Fruit fly (Drosophila melanogaster) whole organism, embryonic: ENCODE data around the gene CG2059.

Experiments used
- B-H2 ChIP-seq: fragments of 200-800 bp; sonication (Bioruptor generic); optimal IDR thresholded peaks from 2 replicates; lab custom pipeline; 2018; ENCODE audit warnings: missing biosample characterization, mild to moderate bottlenecking, missing genetic modification characterization
- Bdp1 ChIP-seq: fragments of 200-800 bp; sonication (Bioruptor generic); optimal IDR thresholded peaks from 3 replicates; lab custom pipeline; 2016; ENCODE audit warnings: missing biosample characterization, missing genetic modification characterization
- CG10147 ChIP-seq: fragments of 200-800 bp; sonication (Bioruptor generic); optimal IDR thresholded peaks from 2 replicates; lab custom pipeline; 2019; ENCODE audit warnings: missing biosample characterization, mild to moderate bottlenecking, missing genetic modification characterization, moderate library complexity
- CG12236 ChIP-seq: fragments of 200-800 bp; sonication (Bioruptor generic); optimal IDR thresholded peaks from 2 replicates; lab custom pipeline; 2016; ENCODE audit warnings: missing biosample characterization, missing genetic modification characterization
- CG12391 ChIP-seq: fragments of 200-800 bp; sonication (Bioruptor generic); optimal IDR thresholded peaks from 3 replicates; lab custom pipeline; 2018; ENCODE audit warnings: missing biosample characterization, mild to moderate bottlenecking, missing genetic modification characterization, moderate library complexity
- CG12769 ChIP-seq: fragments of 200-800 bp; sonication (Bioruptor generic); optimal IDR thresholded peaks from 2 replicates; lab custom pipeline; 2019; ENCODE audit warnings: missing biosample characterization, mild to moderate bottlenecking, missing genetic modification characterization, moderate library complexity
- CG14441 ChIP-seq: fragments of 200-800 bp; sonication (Bioruptor generic); IDR thresholded peaks from 2 replicates; pipeline ENCODE4 v1.3.6; 2022; ENCODE audit warnings: missing biosample characterization, missing genetic modification characterization
- CG15269 ChIP-seq: fragments of 200-800 bp; sonication (Bioruptor generic); optimal IDR thresholded peaks from 2 replicates; lab custom pipeline; 2018; ENCODE audit warnings: missing biosample characterization, mild to moderate bottlenecking, missing genetic modification characterization, moderate library complexity
- CG1602 ChIP-seq: fragments of 200-800 bp; sonication (Bioruptor generic); optimal IDR thresholded peaks from 3 replicates; lab custom pipeline; 2016; ENCODE audit warnings: missing biosample characterization, missing genetic modification characterization
- CG1603 ChIP-seq: fragments of 200-800 bp; sonication (Bioruptor generic); optimal IDR thresholded peaks from 2 replicates; lab custom pipeline; 2019; ENCODE audit warnings: missing biosample characterization, mild to moderate bottlenecking, missing genetic modification characterization, moderate library complexity
- CG17829 ChIP-seq: fragments of 200-800 bp; optimal IDR thresholded peaks from 2 replicates; lab custom pipeline; 2019; ENCODE audit warnings: missing biosample characterization, mild to moderate bottlenecking, missing genetic modification characterization, moderate library complexity
- CG1792 ChIP-seq: fragments of 200-800 bp; sonication (Bioruptor generic); optimal IDR thresholded peaks from 2 replicates; lab custom pipeline; 2016; ENCODE audit warnings: missing biosample characterization, missing genetic modification characterization
- CG2889 ChIP-seq: fragments of 200-800 bp; sonication (Bioruptor generic); IDR thresholded peaks from 3 replicates; pipeline ENCODE4 v1.3.6; 2022; ENCODE audit warnings: missing biosample characterization, missing genetic modification characterization
- CG42726 ChIP-seq: fragments of 200-800 bp; sonication (Bioruptor generic); IDR thresholded peaks from 2 replicates; pipeline ENCODE4 v1.3.6; 2022; ENCODE audit warnings: missing biosample characterization, missing genetic modification characterization; ENCODE audit not compliant: partially characterized antibody
- CG4707 ChIP-seq: fragments of 200-800 bp; sonication (Bioruptor generic); optimal IDR thresholded peaks from 2 replicates; lab custom pipeline; 2018; ENCODE audit warnings: missing biosample characterization, mild to moderate bottlenecking, missing genetic modification characterization, moderate library complexity
- CG5245 ChIP-seq: fragments of 200-800 bp; sonication (Bioruptor generic); optimal IDR thresholded peaks from 3 replicates; lab custom pipeline; 2016; ENCODE audit warnings: missing biosample characterization, missing genetic modification characterization
- CG6683 ChIP-seq: fragments of 200-800 bp; sonication (Bioruptor generic); optimal IDR thresholded peaks from 2 replicates; lab custom pipeline; 2017; ENCODE audit warnings: missing biosample characterization, mild to moderate bottlenecking, missing genetic modification characterization, missing genetic modification reagents
- CG9609 ChIP-seq: fragments of 200-800 bp; sonication (Bioruptor generic); optimal IDR thresholded peaks from 3 replicates; lab custom pipeline; 2016; ENCODE audit warnings: missing biosample characterization, missing genetic modification characterization
- CG9797 ChIP-seq: fragments of 200-800 bp; sonication (Bioruptor generic); optimal IDR thresholded peaks from 3 replicates; lab custom pipeline; 2018; ENCODE audit warnings: missing biosample characterization, mild to moderate bottlenecking, missing genetic modification characterization
- Dip2 ChIP-seq: fragments of 200-800 bp; sonication (Bioruptor generic); IDR thresholded peaks from 2 replicates; pipeline ENCODE4 v1.3.6; 2022; ENCODE audit warnings: missing biosample characterization, missing genetic modification characterization
- Fer1 ChIP-seq: fragments of 200-800 bp; sonication (Bioruptor generic); optimal IDR thresholded peaks from 2 replicates; lab custom pipeline; 2017; ENCODE audit warnings: missing biosample characterization, mild to moderate bottlenecking, missing genetic modification characterization
- Fer3 ChIP-seq: fragments of 200-800 bp; sonication (Bioruptor generic); optimal IDR thresholded peaks from 2 replicates; lab custom pipeline; 2018; ENCODE audit warnings: missing biosample characterization, mild to moderate bottlenecking, missing genetic modification characterization, moderate library complexity
- GATAe ChIP-seq: fragments of 200-800 bp; sonication (Bioruptor generic); conservative IDR thresholded peaks from 2 replicates; pipeline ENCODE4 v1.3.6; 2022; ENCODE audit warnings: missing biosample characterization, missing genetic modification characterization
- H2.0 ChIP-seq: fragments of 200-800 bp; sonication (Bioruptor generic); IDR thresholded peaks from 2 replicates; pipeline ENCODE4 v1.3.6; 2022; ENCODE audit warnings: missing biosample characterization, missing genetic modification characterization
- Lpt ChIP-seq: fragments of >200 bp; optimal IDR thresholded peaks from 2 replicates; lab custom pipeline; 2018; ENCODE audit warnings: missing biosample characterization, missing genetic modification characterization
- Myb ChIP-seq: fragments of 200-800 bp; sonication (Bioruptor generic); optimal IDR thresholded peaks from 2 replicates; lab custom pipeline; 2016; ENCODE audit warnings: missing biosample characterization, missing genetic modification characterization
- NFAT ChIP-seq: fragments of 200-800 bp; sonication (Bioruptor generic); IDR thresholded peaks from 2 replicates; pipeline ENCODE4 v1.3.6; 2022; ENCODE audit warnings: missing biosample characterization, missing genetic modification characterization
- Ravus ChIP-seq: fragments of 200-800 bp; sonication (Bioruptor generic); IDR thresholded peaks from 2 replicates; pipeline ENCODE4 v1.3.6; 2022; ENCODE audit warnings: missing biosample characterization, missing genetic modification characterization
- Rfx ChIP-seq: fragments of 200-800 bp; sonication (Bioruptor generic); IDR thresholded peaks from 2 replicates; pipeline ENCODE4 v1.3.6; 2022; ENCODE audit warnings: missing biosample characterization, missing genetic modification characterization
- Ssrp ChIP-seq: fragments of 200-800 bp; sonication (Bioruptor generic); optimal IDR thresholded peaks from 2 replicates; lab custom pipeline; 2018; ENCODE audit warnings: missing biosample characterization, mild to moderate bottlenecking, missing genetic modification characterization, moderate library complexity
- Usf ChIP-seq: fragments of 200-800 bp; sonication (Bioruptor generic); optimal IDR thresholded peaks from 2 replicates; lab custom pipeline; 2017; ENCODE audit warnings: missing genotype, missing biosample characterization, missing genetic modification characterization
- chm ChIP-seq: fragments of 200-800 bp; sonication (Bioruptor generic); IDR thresholded peaks from 2 replicates; pipeline ENCODE4 v1.3.6; 2022; ENCODE audit warnings: missing biosample characterization, missing genetic modification characterization
- dimm ChIP-seq: fragments of 200-800 bp; sonication (Bioruptor generic); IDR thresholded peaks from 2 replicates; pipeline ENCODE4 v1.3.6; 2022; ENCODE audit warnings: missing biosample characterization, missing genetic modification characterization
- dpn ChIP-seq, 2 experiments: fragments of 200-800 bp; sonication (Bioruptor generic); optimal IDR thresholded peaks; 3 replicates each; lab custom pipeline; 2016; ENCODE audit warnings: missing biosample characterization in 2 of 2, missing genetic modification characterization in 2 of 2
- fru ChIP-seq: fragments of >200 bp; optimal IDR thresholded peaks from 2 replicates; lab custom pipeline; 2017
- gsb-n ChIP-seq: fragments of 200-800 bp; sonication (Bioruptor generic); optimal IDR thresholded peaks from 3 replicates; lab custom pipeline; 2018; ENCODE audit warnings: missing biosample characterization, mild to moderate bottlenecking, missing genetic modification characterization
- gt ChIP-seq: fragments of 200-800 bp; sonication (Bioruptor generic); IDR thresholded peaks from 2 replicates; pipeline ENCODE4 v1.3.6; 2022; ENCODE audit warnings: missing biosample characterization, missing genetic modification characterization
- hb ChIP-seq: fragments of 200-800 bp; sonication (Bioruptor generic); IDR thresholded peaks from 3 replicates; pipeline ENCODE4 v1.3.6; 2022; ENCODE audit warnings: missing biosample characterization, missing genetic modification characterization; ENCODE audit not compliant: partially characterized antibody
- hbn ChIP-seq: fragments of 200-800 bp; sonication (Bioruptor generic); IDR thresholded peaks from 2 replicates; pipeline ENCODE4 v1.3.6; 2022; ENCODE audit warnings: missing biosample characterization, missing genetic modification characterization; ENCODE audit not compliant: partially characterized antibody
- inv ChIP-seq: fragments of 200-800 bp; sonication (Bioruptor generic); IDR thresholded peaks from 2 replicates; pipeline ENCODE4 v1.3.6; 2022; ENCODE audit warnings: missing biosample characterization, missing genetic modification characterization; ENCODE audit not compliant: partially characterized antibody
- kay ChIP-seq: fragments of 200-800 bp; sonication (Bioruptor generic); optimal IDR thresholded peaks from 2 replicates; lab custom pipeline; 2016; ENCODE audit warnings: missing biosample characterization, missing genetic modification characterization
- peb ChIP-seq: fragments of 200-800 bp; sonication (Bioruptor generic); IDR thresholded peaks from 2 replicates; pipeline ENCODE4 v1.3.6; 2022; ENCODE audit warnings: missing biosample characterization, missing genetic modification characterization
- phol ChIP-seq: fragments of 200-800 bp; sonication (Bioruptor generic); optimal IDR thresholded peaks from 3 replicates; lab custom pipeline; 2018; ENCODE audit warnings: missing biosample characterization, mild to moderate bottlenecking, missing genetic modification characterization, moderate library complexity
- prd ChIP-seq, 3 experiments: fragments of >200 bp in 2 of 3; fragments of 200-800 bp in 1 of 3; sonication (Bioruptor generic) in 1 of 3; optimal IDR thresholded peaks in 2 of 3; IDR thresholded peaks in 1 of 3; 2 replicates in 2 of 3; 3 replicates in 1 of 3; pipeline versions ENCODE4 v1.3.6 to Lab custom; 2017 to 2022; ENCODE audit warnings: missing biosample characterization in 1 of 3, missing genetic modification characterization in 1 of 3
- sens-2 ChIP-seq: fragments of 200-800 bp; sonication (Bioruptor generic); IDR thresholded peaks from 2 replicates; pipeline ENCODE4 v1.3.6; 2022; ENCODE audit warnings: missing biosample characterization, missing genetic modification characterization
- seq ChIP-seq: fragments of 200-800 bp; sonication (Bioruptor generic); IDR thresholded peaks from 2 replicates; pipeline ENCODE4 v1.3.6; 2022; ENCODE audit warnings: missing biosample characterization, missing genetic modification characterization
- slp2 ChIP-seq: fragments of 200-800 bp; sonication (Bioruptor generic); optimal IDR thresholded peaks from 2 replicates; lab custom pipeline; 2016; ENCODE audit warnings: missing biosample characterization, missing genetic modification characterization
- sna ChIP-seq: fragments of 200-800 bp; sonication (Bioruptor generic); IDR thresholded peaks from 2 replicates; pipeline ENCODE4 v1.3.6; 2022; ENCODE audit warnings: missing biosample characterization, missing genetic modification characterization; ENCODE audit not compliant: partially characterized antibody
- trh ChIP-seq: fragments of 200-800 bp; sonication (Bioruptor generic); optimal IDR thresholded peaks from 2 replicates; lab custom pipeline; 2016; ENCODE audit warnings: missing biosample characterization, missing genetic modification characterization
- zfh1 ChIP-seq: fragments of 200-800 bp; sonication (Bioruptor generic); IDR thresholded peaks from 3 replicates; pipeline ENCODE4 v1.3.6; 2022; ENCODE audit warnings: missing biosample characterization, missing genetic modification characterization

CG2059 gene

DNA sequence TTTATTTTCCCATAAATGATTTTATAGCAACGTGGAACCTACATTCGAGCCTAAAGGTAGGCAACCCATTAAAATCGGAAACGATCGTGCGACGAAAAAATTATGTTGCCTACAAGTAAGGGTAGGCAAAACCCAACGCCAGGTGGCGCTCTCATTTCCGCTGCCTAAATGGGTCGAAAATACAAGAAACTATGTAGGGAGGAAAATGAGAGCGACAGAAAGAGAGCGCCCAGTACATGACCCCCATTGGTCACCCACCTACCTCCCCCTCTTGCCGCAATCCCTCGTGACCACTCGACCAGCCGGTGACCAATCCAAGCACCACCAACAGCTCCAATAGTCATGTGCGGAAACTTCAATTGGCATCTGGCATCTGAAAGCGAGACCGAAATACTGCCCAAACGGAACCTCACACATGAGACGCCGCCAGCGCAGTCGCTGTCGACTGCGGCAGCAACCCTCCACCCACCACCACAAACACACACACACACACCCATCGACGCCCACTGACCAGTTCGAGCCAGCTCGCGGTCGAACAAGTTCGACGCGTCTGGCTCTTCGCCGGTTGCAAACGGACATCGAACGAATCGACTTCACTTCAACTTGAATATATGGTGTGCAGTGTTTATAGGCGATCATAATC lies 44.1 kb upstream of the CG2059 start (continued):
- TF ChIP-seq CG10147 = peak; percentile 66
- peak; percentile 79 for TF ChIP-seq Fer3 (tag; lab: Kevin White, UChicago)
- TF ChIP-seq CG9797 (GFP tag; lab: Kevin White, UChicago) = peak; percentile 18
- TF ChIP-seq Ssrp (tag; lab: Kevin White, UChicago) = peak; percentile 76
- TF ChIP-seq sna = no peak
- peak; percentile 67 for TF ChIP-seq chm
- no peak for TF ChIP-seq fru
- peak; percentile 75 for TF ChIP-seq Usf
- TF ChIP-seq Fer1 = peak; percentile 74
- peak; percentile 72 for TF ChIP-seq CG5245 (GFP tag; lab: Kevin White, UChicago)
- no peak for TF ChIP-seq inv (GFP tag; lab: Robert Waterston, UW)
- TF ChIP-seq prd (optimal IDR thresholded peaks at IDR 0.05; lab: Kevin White, UChicago) = no peak
- TF ChIP-seq prd (GFP tag; IDR thresholded peaks at IDR 0.05; lab: Robert Waterston, UW) = peak; percentile 54; the same call in 2 of the 3 replicates
- no peak for TF ChIP-seq hbn (GFP tag; lab: Robert Waterston, UW)
- no peak for TF ChIP-seq Lpt
- TF ChIP-seq gt (GFP tag; lab: Robert Waterston, UW) = no peak
- TF ChIP-seq sens-2 = peak; percentile 89
- peak; percentile 67 for TF ChIP-seq CG12236 (GFP tag; lab: Kevin White, UChicago)
- peak; percentile 70 for TF ChIP-seq CG14441
- peak; percentile 70 for TF ChIP-seq gsb-n (tag; lab: Kevin White, UChicago)
- peak; percentile 68 for TF ChIP-seq CG12391 (tag; lab: Kevin White, UChicago)
- TF ChIP-seq Myb = peak; percentile 55
- no peak for TF ChIP-seq kay (GFP tag; lab: Kevin White, UChicago)
- TF ChIP-seq B-H2 (GFP tag; lab: Kevin White, UChicago) = peak; percentile 83
- no peak; the same call in 1 of the 2 replicates for TF ChIP-seq CG42726 (GFP tag; lab: Robert Waterston, UW)
- TF ChIP-seq GATAe (GFP tag; lab: Robert Waterston, UW) = no peak
- TF ChIP-seq hb (GFP tag; lab: Robert Waterston, UW) = no peak
- TF ChIP-seq CG15269 (tag; lab: Kevin White, UChicago) = peak; percentile 73
- peak; percentile 74 for TF ChIP-seq slp2 (GFP tag; lab: Kevin White, UChicago)
- TF ChIP-seq CG17829 (tag; lab: Kevin White, UChicago) = peak; percentile 65
- TF ChIP-seq H2.0 (GFP tag; lab: Robert Waterston, UW) = peak; percentile 82
- TF ChIP-seq NFAT (GFP tag; lab: Robert Waterston, UW) = peak; percentile 84
- peak; percentile 46 for TF ChIP-seq Bdp1 (GFP tag; lab: Kevin White, UChicago)
- TF ChIP-seq phol (tag; lab: Kevin White, UChicago) = peak; percentile 78
- peak; percentile 36 for TF ChIP-seq CG6683 (GFP tag; lab: Kevin White, UChicago)
- TF ChIP-seq peb (GFP tag; lab: Robert Waterston, UW) = 0 out of 2 replicates have a peak, but pooled peaks have one; percentile 14
- peak; percentile 65 for TF ChIP-seq CG1602 (GFP tag; lab: Kevin White, UChicago)
- peak; percentile 43 for TF ChIP-seq trh (GFP tag; lab: Kevin White, UChicago)
- peak; percentile 85 for TF ChIP-seq CG4707
- peak; percentile 93 for TF ChIP-seq Rfx
- peak; percentile 49 for TF ChIP-seq seq
- TF ChIP-seq CG1603 = peak; percentile 73
- peak; percentile 74 for TF ChIP-seq CG9609 (GFP tag; lab: Kevin White, UChicago)
- no peak for TF ChIP-seq CG2889 (GFP tag; lab: Robert Waterston, UW)
- no peak for TF ChIP-seq Ravus (GFP tag; lab: Robert Waterston, UW)
- TF ChIP-seq CG1792 (GFP tag; lab: Kevin White, UChicago) = peak; percentile 4
- TF ChIP-seq zfh1 = peak; percentile 90
- peak; percentile 39; the same call in 1 of the 2 replicates for TF ChIP-seq dimm
- no peak for TF ChIP-seq CG12769
- peak; percentile 67 to 83 for TF ChIP-seq dpn (GFP tag; optimal IDR thresholded peaks at IDR 0.05; lab: Kevin White, UChicago)
- TF ChIP-seq Dip2 (GFP tag; lab: Robert Waterston, UW) = peak; percentile 94
